Worm (Caenorhabditis elegans) whole organism, young adult: ENCODE results near the gene T06D8.9.

Source experiments
- Y56A3A.18 ChIP-seq: fragments of 200-800 bp; sonication (Bioruptor generic); IDR thresholded peaks from 2 replicates; pipeline ENCODE4 v1.3.6; 2022; ENCODE audit warnings: missing genetic modification reagents, missing genetic modification characterization, missing compliant biosample characterization
- cebp-2 ChIP-seq: fragments of 200-800 bp; sonication (Bioruptor generic); IDR thresholded peaks from 2 replicates; pipeline ENCODE4 v1.3.6; 2022; ENCODE audit warnings: missing genetic modification characterization, missing compliant biosample characterization
- ceh-100 ChIP-seq: fragments of 200-800 bp; sonication (Bioruptor generic); IDR thresholded peaks from 2 replicates; pipeline ENCODE4 v1.3.6; 2022; ENCODE audit warnings: missing genetic modification reagents, missing genetic modification characterization, missing compliant biosample characterization
- ceh-91 ChIP-seq: fragments of 200-800 bp; sonication (Bioruptor generic); IDR thresholded peaks from 2 replicates; pipeline ENCODE4 v1.3.6; 2022; ENCODE audit warnings: missing genetic modification reagents, missing genetic modification characterization, missing compliant biosample characterization
- ets-4 ChIP-seq: fragments of 200-800 bp; sonication (Bioruptor generic); optimal IDR thresholded peaks from 2 replicates; lab custom pipeline; 2018; ENCODE audit warnings: mild to moderate bottlenecking, missing genetic modification characterization, missing compliant biosample characterization
- lag-1 ChIP-seq: fragments of 200-800 bp; sonication (Bioruptor generic); IDR thresholded peaks from 2 replicates; pipeline ENCODE4 v1.3.6; 2022; ENCODE audit warnings: missing genetic modification reagents, missing genetic modification characterization, missing compliant biosample characterization
- lin-26 ChIP-seq: fragments of 200-800 bp; sonication (Bioruptor generic); IDR thresholded peaks from 2 replicates; pipeline ENCODE4 v1.3.6; 2022; ENCODE audit warnings: missing genetic modification reagents, missing genetic modification characterization, missing compliant biosample characterization
- sea-2 ChIP-seq: fragments of 200-800 bp; sonication (Bioruptor generic); IDR thresholded peaks from 2 replicates; pipeline ENCODE4 v1.3.6; 2022; ENCODE audit warnings: missing genetic modification characterization, missing compliant biosample characterization
- snpc-1.3 ChIP-seq: sonication (generic microtip); optimal IDR thresholded peaks from 2 replicates; lab custom pipeline; 2017; ENCODE audit warnings: missing genetic modification characterization, mild to moderate bottlenecking, missing compliant biosample characterization, antibody characterized with exemption, moderate library complexity, missing genotype, missing genetic modification reagents; ENCODE audit not compliant: insufficient read depth
- tbx-9 ChIP-seq: sonication (generic microtip); optimal IDR thresholded peaks from 2 replicates; lab custom pipeline; 2016; ENCODE audit warnings: borderline replicate concordance, missing genetic modification characterization, inconsistent platforms, missing compliant biosample characterization
- unc-62 ChIP-seq: fragments of 150-350 bp; optimal IDR thresholded peaks from 2 replicates; lab custom pipeline; 2014; ENCODE audit warnings: missing biosample characterization, missing genetic modification reagents, missing genetic modification characterization
- zim-3 ChIP-seq: sonication (generic microtip); optimal IDR thresholded peaks from 2 replicates; lab custom pipeline; 2017; ENCODE audit warnings: mild to moderate bottlenecking, missing genetic modification characterization, moderate library complexity, missing compliant biosample characterization
- ztf-26 ChIP-seq: sonication (generic microtip); optimal IDR thresholded peaks from 2 replicates; lab custom pipeline; 2017; ENCODE audit warnings: missing genetic modification characterization, missing compliant biosample characterization

DNA sequence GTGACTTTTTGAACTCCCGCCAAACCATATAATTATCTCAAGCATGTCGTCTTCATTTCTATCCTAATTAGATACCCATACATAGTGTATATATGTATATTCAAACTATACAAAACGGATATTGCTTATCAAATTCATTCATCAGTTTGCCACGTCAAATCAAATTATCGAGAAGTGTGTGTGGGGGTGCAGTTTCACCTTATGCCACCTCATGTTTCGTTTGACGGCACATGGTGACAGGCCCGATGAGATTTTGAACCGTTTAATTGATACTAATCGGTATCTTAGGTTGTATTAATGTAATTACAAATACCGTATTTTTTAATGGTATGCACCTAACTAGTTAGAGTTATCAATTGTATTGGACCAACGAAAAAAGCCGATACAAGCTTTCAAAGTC is 45.3 kb downstream of the T06D8.9 start:
- TF ChIP-seq Y56A3A.18 (no peak), sea-2 (no peak), ceh-91 (GFP tag; lab: Robert Waterston, UW) (no peak), cebp-2 (no peak), ztf-26 (no peak), lin-26 (GFP tag; lab: Robert Waterston, UW) (no peak), unc-62 (GFP tag; lab: Kevin White, UChicago) (no peak), tbx-9 (tag; lab: Kevin White, UChicago) (no peak), lag-1 (GFP tag; lab: Robert Waterston, UW) (no peak), ceh-100 (GFP tag; lab: Robert Waterston, UW) (no peak), ets-4 (GFP tag; lab: Kevin White, UChicago) (no peak), zim-3 (tag; lab: Kevin White, UChicago) (no peak), snpc-1.3 (tag; lab: Kevin White, UChicago) (no peak)
